Fruit fly (Drosophila melanogaster): ENCODE results near the gene CG14109.
A peak's percentile ranks its signal among the peaks of the same experiment; 100 is the strongest.

CG14109 gene

DNA sequence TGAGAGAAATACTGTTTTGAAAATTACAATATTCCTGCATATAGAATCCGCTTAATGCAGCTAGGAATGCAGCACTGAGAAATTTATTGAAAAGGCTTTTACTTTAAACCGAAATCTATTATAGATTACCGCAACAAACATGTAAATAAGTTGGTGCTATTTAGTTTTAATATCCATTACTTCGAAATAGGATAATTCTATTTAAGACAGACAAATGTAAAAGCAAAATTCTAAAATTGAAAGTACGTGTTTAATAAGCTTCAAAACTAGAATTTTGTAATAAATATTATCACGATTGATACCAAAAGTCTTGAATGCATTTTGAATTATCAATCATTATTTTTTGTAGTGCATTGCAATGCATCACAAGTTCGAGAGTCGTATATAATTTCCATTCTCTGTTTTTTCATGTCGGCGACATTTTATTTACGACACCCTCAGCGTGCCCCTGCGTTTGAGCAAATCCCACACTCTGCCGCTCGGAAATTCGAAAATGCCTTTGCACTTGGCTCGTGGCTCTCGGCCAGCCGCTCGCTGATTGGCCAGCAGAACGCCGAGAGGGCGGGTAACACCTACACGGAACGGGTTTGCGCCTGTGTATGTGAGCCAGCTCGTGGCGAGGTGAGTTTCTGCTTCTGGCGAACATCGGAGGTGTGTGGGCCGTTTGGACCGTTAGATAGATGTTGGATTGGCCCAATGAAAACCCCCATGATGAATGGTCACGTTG is 37.4 kb upstream of the CG14109 start (continued):
- TF ChIP-seq CTCF (GFP tag; optimal IDR thresholded peaks at IDR 0.05), result no peak
- no peak for TF ChIP-seq Ada2b (GFP tag; IDR thresholded peaks at IDR 0.05)
- no peak for TF ChIP-seq CG18619 (GFP tag; optimal IDR thresholded peaks at IDR 0.05)
- TF ChIP-seq ssp (GFP tag; IDR thresholded peaks at IDR 0.05), result no peak
- peak; percentile 57 for TF ChIP-seq cad (GFP tag; optimal IDR thresholded peaks at IDR 0.05)
- no peak for TF ChIP-seq corto (GFP tag; optimal IDR thresholded peaks at IDR 0.05)
- TF ChIP-seq TFAM (GFP tag; optimal IDR thresholded peaks at IDR 0.05), result no peak
- TF ChIP-seq stc (GFP tag; IDR thresholded peaks at IDR 0.05), result no peak
- no peak for TF ChIP-seq CG15479 (GFP tag; optimal IDR thresholded peaks at IDR 0.05)
- TF ChIP-seq Lhr (GFP tag; optimal IDR thresholded peaks at IDR 0.05), result no peak
- no peak for TF ChIP-seq YL-1 (GFP tag; optimal IDR thresholded peaks at IDR 0.05)
- TF ChIP-seq Dbx (GFP tag; IDR thresholded peaks at IDR 0.05), result no peak
- no peak for TF ChIP-seq gsb (GFP tag; IDR thresholded peaks at IDR 0.05)
- no peak for TF ChIP-seq ham (GFP tag; IDR thresholded peaks at IDR 0.05)
- no peak for TF ChIP-seq CG15269 (tag; optimal IDR thresholded peaks at IDR 0.05)
- peak; percentile 11 for TF ChIP-seq CG9437 (GFP tag; optimal IDR thresholded peaks at IDR 0.05)
- no peak for TF ChIP-seq CG15073 (GFP tag; optimal IDR thresholded peaks at IDR 0.05)
- no peak for TF ChIP-seq tx (GFP tag; optimal IDR thresholded peaks at IDR 0.05)
- TF ChIP-seq Scr (GFP tag; IDR thresholded peaks at IDR 0.05; ENCODE audit: partially characterized antibody), result no peak
- no peak for TF ChIP-seq mld (GFP tag; IDR thresholded peaks at IDR 0.05; ENCODE audit: partially characterized antibody)
- TF ChIP-seq grn (GFP tag; optimal IDR thresholded peaks at IDR 0.05), result no peak
- TF ChIP-seq Usf (GFP tag; optimal IDR thresholded peaks at IDR 0.05), result no peak
- TF ChIP-seq otp (GFP tag; IDR thresholded peaks at IDR 0.05), result no peak
- TF ChIP-seq CG8089 (GFP tag; optimal IDR thresholded peaks at IDR 0.05), result no peak
- TF ChIP-seq gcm2 (GFP tag; optimal IDR thresholded peaks at IDR 0.05), result no peak
- no peak for TF ChIP-seq unpg (GFP tag; optimal IDR thresholded peaks at IDR 0.05)
- TF ChIP-seq Atf3 (GFP tag; optimal IDR thresholded peaks at IDR 0.05), result no peak
- no peak for TF ChIP-seq CG7928 (GFP tag; optimal IDR thresholded peaks at IDR 0.05)
- TF ChIP-seq esg (GFP tag; conservative IDR thresholded peaks at IDR 0.05), result no peak
- TF ChIP-seq zen (tag; optimal IDR thresholded peaks at IDR 0.05), result peak; percentile 2
- TF ChIP-seq Fer1 (GFP tag; optimal IDR thresholded peaks at IDR 0.05), result no peak
- TF ChIP-seq knrl (GFP tag; IDR thresholded peaks at IDR 0.05; ENCODE audit: partially characterized antibody), result no peak
- peak; percentile 98 for TF ChIP-seq Nf-YB (GFP tag; optimal IDR thresholded peaks at IDR 0.05)
- no peak for TF ChIP-seq Oaz (GFP tag; IDR thresholded peaks at IDR 0.05)
- no peak for TF ChIP-seq ATbp (GFP tag; optimal IDR thresholded peaks at IDR 0.05)
- no peak for TF ChIP-seq btn (GFP tag; optimal IDR thresholded peaks at IDR 0.05)
- TF ChIP-seq tin (GFP tag; optimal IDR thresholded peaks at IDR 0.05), result peak; percentile 10
- no peak for TF ChIP-seq insv (GFP tag; optimal IDR thresholded peaks at IDR 0.05)
- no peak for TF ChIP-seq ftz-f1 (GFP tag; optimal IDR thresholded peaks at IDR 0.05)
- no peak for TF ChIP-seq CG17612 (GFP tag; IDR thresholded peaks at IDR 0.05)
- no peak for TF ChIP-seq dimm (GFP tag; IDR thresholded peaks at IDR 0.05)
- TF ChIP-seq chn (GFP tag; optimal IDR thresholded peaks at IDR 0.05), result peak; percentile 2
- TF ChIP-seq zfh1 (GFP tag; IDR thresholded peaks at IDR 0.05), result no peak
- no peak for TF ChIP-seq lab (GFP tag; optimal IDR thresholded peaks at IDR 0.05)
- TF ChIP-seq CG3281 (GFP tag; optimal IDR thresholded peaks at IDR 0.05), result no peak
- TF ChIP-seq Hand (GFP tag; optimal IDR thresholded peaks at IDR 0.05), result no peak
- no peak for TF ChIP-seq CG9797 (GFP tag; optimal IDR thresholded peaks at IDR 0.05)
- TF ChIP-seq rib (GFP tag; IDR thresholded peaks at IDR 0.05), result peak; percentile 32; the same call in 1 of the 2 replicates
- no peak for TF ChIP-seq CG7372 (GFP tag; IDR thresholded peaks at IDR 0.05)
- TF ChIP-seq CG2116 (GFP tag; optimal IDR thresholded peaks at IDR 0.05), result no peak
- TF ChIP-seq CG6175 (GFP tag; IDR thresholded peaks at IDR 0.05), result no peak
- TF ChIP-seq CG17361 (GFP tag; IDR thresholded peaks at IDR 0.05), result peak; percentile 85
